Fruit fly (Drosophila melanogaster) ovary, adult (tissue): ENCODE results near the gene dpr19.

Experiments
- CG17801 ChIP-seq: fragments of 200-800 bp; optimal IDR thresholded peaks from 2 replicates; lab custom pipeline; 2019; ENCODE audit warnings: missing biosample characterization, mild to moderate bottlenecking, missing genetic modification characterization, moderate library complexity; ENCODE audit not compliant: partially characterized antibody

Gene dpr19

DNA sequence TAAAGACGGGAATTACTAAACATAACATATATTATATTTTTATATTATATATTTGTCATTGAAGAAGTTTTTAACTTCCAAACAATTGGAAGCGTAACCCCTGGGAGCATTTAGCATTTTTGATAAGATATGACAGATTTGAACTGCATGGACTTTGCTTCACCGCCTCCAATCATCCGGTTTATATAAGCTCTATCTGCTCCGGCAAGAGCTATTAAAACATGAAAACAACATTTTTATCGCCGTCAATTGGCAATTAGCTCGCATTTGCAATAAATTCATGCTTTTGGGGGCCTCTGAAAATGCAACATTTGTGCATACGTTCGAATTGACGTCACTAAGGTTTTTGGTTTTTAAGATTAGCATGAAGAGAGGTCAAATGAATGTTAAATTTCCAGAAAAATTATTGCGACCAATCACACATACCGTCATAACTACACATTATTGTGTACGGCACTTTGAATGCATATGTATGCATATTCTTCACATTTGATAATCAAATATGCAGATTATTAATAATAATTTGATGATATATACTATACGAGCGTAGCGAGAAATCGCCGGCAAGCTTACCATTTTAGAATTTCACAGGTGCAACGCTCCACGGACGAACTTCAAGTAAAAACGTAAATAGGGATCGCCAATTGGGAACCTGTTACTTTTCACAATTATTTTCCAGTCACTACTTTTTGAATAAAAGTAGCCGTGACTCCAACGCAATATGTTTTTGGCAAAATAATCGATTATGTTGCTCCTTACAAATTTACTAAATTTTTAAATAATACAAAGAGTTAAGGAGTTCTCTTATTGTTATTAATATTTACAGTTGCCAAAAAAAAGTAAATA, 19.9 kb downstream of the dpr19 start, which contains the start of gene Mdh1:
TSS of gene Mdh1 (minus strand) at position 691 of the 846 bp plus-strand sequence.
- TF ChIP-seq CG17801 (GFP tag; lab: Kevin White, UChicago), result no peak

DNA sequence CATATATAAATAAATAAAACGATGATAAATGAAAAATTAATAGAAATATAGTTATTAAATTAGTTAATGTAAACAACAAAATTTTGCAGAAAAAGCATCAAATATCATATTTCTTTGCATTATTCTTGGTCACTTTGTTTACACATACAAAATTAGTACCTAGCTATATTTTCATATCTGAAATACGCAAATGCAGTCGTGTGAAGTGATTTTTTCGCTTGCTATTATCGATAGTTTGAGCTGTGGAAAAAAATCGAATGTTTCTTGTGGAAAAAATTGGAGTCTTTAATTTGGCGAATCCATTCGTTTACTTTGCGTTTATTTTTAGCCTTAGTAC, 20.5 kb downstream of the dpr19 start, which contains the start of gene Cnot4:
TSS of gene Cnot4 (plus strand) at position 229 of the 337 bp plus-strand sequence.
- peak; percentile 4 for TF ChIP-seq CG17801 (GFP tag; lab: Kevin White, UChicago)

DNA sequence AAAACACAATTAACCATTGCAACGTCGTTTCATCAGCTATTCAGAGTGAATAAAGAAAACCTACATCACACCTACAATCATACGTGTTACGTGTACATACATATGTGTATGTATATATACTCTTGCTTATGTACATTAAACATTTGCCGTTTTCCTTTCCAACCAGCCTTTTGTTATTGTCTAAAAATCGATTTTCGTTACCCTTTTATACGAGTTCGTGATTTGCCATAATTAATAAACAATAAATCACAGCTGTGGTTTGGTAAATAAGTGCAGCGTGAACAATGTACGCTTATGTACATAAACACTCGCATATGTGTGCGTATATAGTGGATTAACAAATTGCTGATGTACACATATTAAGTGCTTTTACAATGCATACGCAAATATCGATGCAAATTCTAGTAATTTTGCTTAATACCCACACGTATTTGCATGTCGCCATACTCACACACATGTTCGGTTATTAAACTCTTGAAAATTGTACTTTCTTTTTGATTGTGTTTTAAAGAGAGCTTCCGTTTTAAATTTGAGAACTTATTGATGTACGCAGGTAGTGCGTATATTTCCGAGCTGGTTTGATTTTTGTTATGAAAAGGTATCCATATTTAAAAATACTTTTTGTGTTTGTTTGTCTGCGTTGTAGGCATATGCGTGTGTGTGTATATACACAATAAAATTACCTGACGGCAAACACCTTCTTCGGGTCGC, 21.1 kb downstream of the dpr19 start:
- no peak for TF ChIP-seq CG17801 (GFP tag; lab: Kevin White, UChicago)

DNA sequence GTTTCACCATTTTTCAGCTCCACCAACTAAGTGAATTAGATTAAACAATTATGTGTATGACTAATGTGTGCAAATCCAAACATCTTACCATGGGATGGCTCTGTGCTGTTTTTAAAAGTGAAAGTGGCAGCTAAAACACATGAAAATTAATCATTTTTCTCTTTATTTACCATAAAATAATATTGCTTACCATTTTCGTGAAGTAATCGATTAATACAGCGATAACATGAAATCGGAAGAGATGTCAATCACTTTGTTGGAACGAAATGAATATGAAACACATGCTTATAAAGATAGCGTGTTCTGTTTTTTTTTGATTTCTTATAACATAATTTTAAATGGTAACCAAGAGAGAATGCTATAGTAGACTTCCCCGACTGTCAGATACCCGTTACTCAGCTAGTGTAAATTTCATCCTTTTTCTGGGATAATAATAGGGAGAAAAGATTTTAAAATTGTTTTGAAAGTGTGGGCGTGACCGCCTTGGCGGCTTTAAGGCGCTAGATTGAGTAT, 27.9 kb downstream of the dpr19 start:
- no peak for TF ChIP-seq CG17801 (GFP tag; lab: Kevin White, UChicago)

DNA sequence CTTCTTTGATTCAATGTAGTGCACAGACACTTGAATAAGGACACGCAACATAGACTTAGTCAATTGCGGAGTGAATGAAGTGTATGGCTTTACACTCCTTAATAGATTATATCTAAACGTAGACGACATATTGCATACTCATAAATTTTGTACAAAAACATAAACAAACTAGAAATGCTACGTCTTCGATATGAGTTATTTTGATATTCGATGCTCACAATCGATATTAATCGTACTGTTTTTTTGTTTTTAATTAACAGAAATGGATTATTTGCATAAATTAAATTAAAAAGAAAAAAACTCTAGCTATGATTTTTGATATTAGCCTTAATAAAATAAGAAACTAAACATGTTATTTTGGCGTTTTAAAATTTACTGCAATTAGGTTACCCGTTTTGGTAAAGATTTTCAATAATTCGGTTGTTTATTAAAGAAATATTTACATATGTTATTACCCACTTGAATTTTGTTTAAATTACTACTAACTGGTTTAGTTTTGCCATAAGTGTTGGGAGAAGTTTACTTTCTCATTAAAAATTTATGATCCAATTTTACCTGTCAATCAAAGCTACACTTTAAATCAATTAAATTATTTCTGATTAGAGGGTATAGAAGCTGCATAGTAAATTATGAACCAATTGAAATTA, 29.2 kb downstream of the dpr19 start, which contains the start of the genes CG17768, LSm-4 and Ir31a:
TSS of gene CG17768 (minus strand) at position 196 of the 647 bp plus-strand sequence.
TSS of gene LSm-4 (minus strand) at position 196 of the 647 bp plus-strand sequence.
TSS of gene Ir31a (plus strand) at position 558 of the 647 bp plus-strand sequence.
- TF ChIP-seq CG17801 (GFP tag; lab: Kevin White, UChicago), result no peak

DNA sequence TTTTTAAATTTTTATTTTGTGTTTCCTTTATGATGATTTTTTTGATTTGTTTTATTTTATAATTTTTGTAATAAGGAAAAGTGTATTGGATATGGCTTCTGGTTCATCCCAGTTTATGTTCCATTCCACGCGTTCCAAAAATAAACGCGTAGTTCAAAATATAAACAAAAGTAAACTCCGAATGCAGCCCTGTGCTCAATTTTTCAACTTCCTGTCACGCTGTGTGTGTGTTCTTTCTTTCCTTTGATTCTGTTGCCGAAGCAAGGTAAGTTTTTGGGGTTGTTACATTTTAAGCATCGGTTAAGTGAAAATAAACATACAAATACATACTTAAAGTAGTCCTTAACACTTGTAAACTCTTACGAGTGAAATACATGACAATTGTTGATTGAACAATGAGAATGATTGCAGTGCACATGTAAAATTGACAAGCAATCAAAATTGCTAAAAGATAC, 32.2 kb downstream of the dpr19 start, which contains the start of the genes Ip259 and RpS27A:
TSS of gene Ip259 (plus strand) at position 231 of the 455 bp plus-strand sequence.
TSS of gene RpS27A (plus strand) at position 231 of the 455 bp plus-strand sequence.
- peak; percentile 83 for TF ChIP-seq CG17801 (GFP tag; lab: Kevin White, UChicago)

DNA sequence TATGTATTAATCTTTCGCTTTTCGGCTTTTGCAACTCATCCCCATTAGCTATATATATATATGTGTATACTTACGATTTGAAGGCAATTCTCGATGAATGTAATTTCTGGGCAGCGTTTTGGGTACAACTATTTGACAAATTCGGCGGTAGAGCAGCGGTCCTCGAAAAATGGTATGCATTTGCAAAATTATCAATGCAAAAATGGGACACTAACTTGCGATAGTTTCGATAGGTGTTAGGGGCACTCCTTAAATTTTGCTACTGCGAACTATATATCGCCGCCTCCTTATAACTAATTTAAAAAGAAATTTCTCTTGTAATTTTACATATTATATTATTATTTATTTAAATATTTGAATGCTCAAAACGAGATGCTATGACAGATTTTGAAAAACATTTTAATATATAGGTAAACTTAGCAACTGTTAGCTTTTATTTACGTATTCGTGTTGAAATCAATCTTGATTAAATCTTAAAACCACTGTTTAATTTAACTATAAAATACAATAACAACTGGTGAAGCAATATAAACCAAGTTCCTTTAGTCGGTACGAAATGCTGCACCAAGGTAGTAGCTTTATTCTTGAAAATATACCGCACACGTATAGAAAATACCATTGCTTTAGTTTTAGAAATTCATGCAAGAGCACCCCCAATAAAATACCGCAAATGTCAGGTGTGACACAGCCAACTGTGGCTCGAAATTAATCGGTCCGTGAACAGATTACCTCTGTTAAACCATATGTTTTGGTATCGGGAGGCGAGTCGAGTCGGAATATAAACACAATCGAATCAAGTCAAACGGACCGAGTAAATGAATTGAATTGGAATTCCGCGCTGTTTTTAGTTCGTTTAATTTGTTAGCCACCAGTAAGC, 37.5 kb downstream of the dpr19 start, which contains the start of the genes CG5355 and Klp31E:
TSS of gene CG5355 (minus strand) at position 213 of the 877 bp plus-strand sequence.
TSS of gene Klp31E (plus strand) at position 767 of the 877 bp plus-strand sequence.
- no peak for TF ChIP-seq CG17801 (GFP tag; lab: Kevin White, UChicago)

DNA sequence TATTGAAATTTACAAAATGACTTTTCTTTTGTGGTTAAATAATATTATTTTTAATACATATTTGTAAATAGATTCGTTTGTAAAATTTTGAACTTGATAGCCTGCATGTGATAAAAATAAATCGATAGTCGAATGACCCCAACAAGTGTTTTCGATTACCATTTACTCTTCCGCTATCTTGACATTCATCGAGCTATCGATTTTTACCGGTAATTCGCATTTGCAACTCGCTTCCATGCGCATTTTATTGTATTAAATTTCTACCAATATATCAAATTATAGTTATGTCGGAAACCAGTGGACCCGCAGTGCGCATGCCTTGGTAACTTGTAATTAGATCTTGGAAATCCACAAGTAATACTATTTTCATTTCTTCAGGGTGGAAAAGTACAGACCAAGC, 43.0 kb downstream of the dpr19 start, which contains the start of gene RfC3:
TSS of gene RfC3 (plus strand) at position 210 of the 400 bp plus-strand sequence.
- TF ChIP-seq CG17801 (GFP tag; lab: Kevin White, UChicago), result no peak

DNA sequence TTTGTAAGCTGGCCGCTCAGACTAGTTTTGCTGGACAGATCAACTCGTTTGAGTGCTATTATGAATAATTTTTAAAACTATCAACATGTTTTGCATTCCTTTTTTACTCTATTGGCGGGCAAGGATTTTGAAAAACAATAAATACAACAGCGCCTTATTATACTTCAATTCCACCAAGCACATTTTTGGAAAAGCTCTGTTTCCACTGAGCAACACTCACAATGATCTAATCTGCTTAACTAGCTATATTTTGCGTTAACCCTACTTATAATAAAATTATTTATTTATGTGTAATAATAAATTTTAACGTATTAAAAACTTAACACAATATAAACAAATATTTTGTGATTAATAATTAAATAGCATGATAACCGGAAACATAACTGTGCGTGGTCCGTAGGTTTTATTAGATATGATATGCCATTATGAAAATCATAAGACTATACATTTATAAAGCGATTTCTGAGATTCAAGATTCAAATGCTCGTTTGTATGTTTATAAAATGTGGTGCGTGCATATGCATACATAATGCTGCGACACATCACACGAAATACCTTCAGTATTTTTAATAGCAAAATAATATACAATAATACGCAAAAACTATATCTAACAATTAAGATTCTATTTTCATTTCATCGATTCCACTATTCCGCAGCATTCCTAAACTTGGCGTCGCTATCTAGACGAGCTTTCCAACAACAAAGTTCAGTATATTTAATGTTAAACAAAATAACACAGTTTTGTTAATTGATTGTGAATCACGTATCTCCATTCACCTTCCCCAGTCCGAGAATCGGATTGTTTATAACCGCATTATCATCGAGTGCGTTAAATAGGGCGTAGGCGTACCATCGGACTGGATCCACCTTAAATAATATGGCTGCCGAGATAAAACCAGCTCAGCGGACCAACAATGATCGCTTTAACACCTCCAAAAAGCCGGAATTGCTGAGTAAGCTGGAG, 47.0 kb downstream of the dpr19 start, which contains the start of the genes pie and Wdfy2:
TSS of gene pie (minus strand) at position 138 of the 964 bp plus-strand sequence.
TSS of gene Wdfy2 (plus strand) at position 649 of the 964 bp plus-strand sequence.
- no peak for TF ChIP-seq CG17801 (GFP tag; lab: Kevin White, UChicago)

DNA sequence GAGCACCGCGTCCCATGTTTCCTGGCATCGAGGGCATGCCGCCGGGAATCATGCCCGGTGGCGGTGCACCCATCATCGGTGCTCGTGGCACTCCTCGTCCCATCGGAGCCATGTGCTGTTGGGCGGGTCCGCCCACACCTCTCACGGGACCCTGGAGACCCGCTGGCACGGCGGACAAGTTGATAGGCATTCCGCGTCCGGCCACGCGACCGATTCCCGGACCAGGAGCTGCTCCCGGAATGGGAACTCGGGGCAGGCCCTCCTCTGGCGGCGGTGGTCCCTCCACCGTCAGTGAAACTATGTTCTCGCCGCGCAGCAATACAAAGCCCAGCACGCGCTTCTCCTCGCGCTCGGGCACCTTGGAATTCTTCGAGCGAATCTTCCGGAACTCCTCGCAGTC, 49.6 kb downstream of the dpr19 start:
- TF ChIP-seq CG17801 (GFP tag; lab: Kevin White, UChicago), result no peak

DNA sequence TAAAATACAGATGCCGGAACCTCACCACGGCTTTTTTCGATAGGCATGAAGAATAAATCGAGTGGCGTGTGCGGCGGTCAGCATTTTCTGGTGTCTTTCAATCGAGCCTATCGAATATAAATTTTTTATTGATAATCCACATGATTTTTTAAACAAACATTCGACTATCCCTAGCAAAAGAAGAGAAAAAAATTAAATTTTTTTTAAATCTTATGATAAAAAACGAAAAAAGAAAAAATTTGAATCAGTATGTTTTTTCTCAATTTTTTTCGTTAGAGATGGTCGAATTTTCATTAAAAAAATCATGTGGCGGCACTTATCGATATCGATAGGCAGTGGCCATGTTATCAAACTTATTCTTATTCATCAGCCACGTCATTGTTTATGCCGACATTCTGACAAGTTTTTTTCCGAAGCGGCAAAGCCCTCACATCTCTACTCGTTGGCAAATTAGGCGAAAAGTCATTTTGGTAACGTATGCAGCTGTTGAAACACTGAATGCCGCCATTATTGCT, 50.6 kb downstream of the dpr19 start, which contains the start of the genes SmB and KdelR:
TSS of gene SmB (minus strand) at position 94 of the 515 bp plus-strand sequence.
TSS of gene KdelR (plus strand) at position 354 of the 515 bp plus-strand sequence.
- TF ChIP-seq CG17801 (GFP tag; lab: Kevin White, UChicago), result peak; percentile 79
